Fruit fly (Drosophila melanogaster): ENCODE results near the gene P5CDh2.

P5CDh2 gene

dm6 chr3R:21877636-21878035 lies at the start of gene P5CDh2:
Gene P5CDh2, plus strand, starts transcription at chr3R:21877936.
- TF ChIP-seq gl (tag; optimal IDR thresholded peaks at IDR 0.05) (no peak), CG15710 (tag; optimal IDR thresholded peaks at IDR 0.05) (no peak), CG13204 (GFP tag; optimal IDR thresholded peaks at IDR 0.05) (no peak), D1 (tag; optimal IDR thresholded peaks at IDR 0.05) (no peak), EcR (GFP tag; optimal IDR thresholded peaks at IDR 0.05) (no peak), CG14655 (GFP tag; optimal IDR thresholded peaks at IDR 0.05) (no peak), CG34367 (tag; optimal IDR thresholded peaks at IDR 0.05) (no peak), CG9948 (tag; optimal IDR thresholded peaks at IDR 0.05) (no peak), CG17806 (tag; optimal IDR thresholded peaks at IDR 0.05) (no peak), Ets98B (GFP tag; IDR thresholded peaks at IDR 0.05) (no peak), Snoo (tag; optimal IDR thresholded peaks at IDR 0.05) (no peak)

- peak; percentile 3 for TF ChIP-seq Pif1A (GFP tag; optimal IDR thresholded peaks at IDR 0.05)
- no peak for TF ChIP-seq fd96Ca (GFP tag; IDR thresholded peaks at IDR 0.05)
- peak; percentile 17 for TF ChIP-seq CG8301 (tag; optimal IDR thresholded peaks at IDR 0.05)
- no peak for TF ChIP-seq Snoo (tag; optimal IDR thresholded peaks at IDR 0.05)
- TF ChIP-seq CG32121 (GFP tag; IDR thresholded peaks at IDR 0.05) = no peak
- peak; percentile 21 for TF ChIP-seq CG9948 (tag; optimal IDR thresholded peaks at IDR 0.05)
- peak; percentile 23 for TF ChIP-seq CG14655 (GFP tag; optimal IDR thresholded peaks at IDR 0.05)
Measured at dm6 chr3R:21828040-21828526, 49.7 kb upstream of the P5CDh2 start.

DNA sequence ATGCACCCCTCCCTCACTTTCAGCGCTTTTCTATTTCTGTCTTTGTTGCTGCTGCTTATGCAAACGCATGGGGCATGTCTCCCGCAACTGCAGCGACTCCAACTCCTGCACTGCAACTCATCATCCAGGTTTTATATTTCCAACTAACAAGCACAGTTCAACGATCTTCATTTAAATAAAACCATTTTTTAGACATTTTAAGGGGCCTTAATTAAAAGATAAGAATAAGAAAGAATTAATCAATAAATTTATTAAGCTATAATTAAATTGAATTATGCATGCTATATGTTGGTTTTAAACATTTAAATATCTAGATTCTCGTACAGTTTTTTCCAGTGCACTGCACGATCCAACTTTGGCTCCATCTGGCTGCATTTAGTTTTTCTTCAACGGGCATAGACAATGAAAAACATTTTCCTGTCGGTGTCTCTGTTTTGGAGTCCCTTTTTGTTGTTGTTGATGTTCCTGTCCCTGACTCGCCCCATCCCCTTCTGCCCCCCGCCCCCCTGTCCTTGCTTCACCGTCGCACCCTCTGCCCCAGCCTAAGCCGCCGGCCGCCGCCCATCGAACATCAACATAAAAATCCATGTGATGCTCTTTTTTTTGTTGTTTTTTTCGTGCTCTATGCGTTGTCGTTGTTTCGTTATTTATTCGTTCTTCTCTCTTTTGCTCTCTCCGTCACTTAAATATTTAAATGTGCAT lies 48.8 kb upstream of the P5CDh2 start:
- TF ChIP-seq CG17806 (tag; optimal IDR thresholded peaks at IDR 0.05) (peak; percentile 78), EcR (GFP tag; optimal IDR thresholded peaks at IDR 0.05) (no peak), CG8301 (tag; optimal IDR thresholded peaks at IDR 0.05) (peak; percentile 92), fd96Ca (GFP tag; IDR thresholded peaks at IDR 0.05) (peak; percentile 59; the same call in 2 of the 3 replicates), CG34367 (tag; optimal IDR thresholded peaks at IDR 0.05) (peak; percentile 74), CG13204 (GFP tag; optimal IDR thresholded peaks at IDR 0.05) (peak; percentile 25), D1 (tag; optimal IDR thresholded peaks at IDR 0.05) (peak; percentile 60), rn (GFP tag; IDR thresholded peaks at IDR 0.05) (peak; percentile 58; the same call in 1 of the 2 replicates), Snoo (tag; optimal IDR thresholded peaks at IDR 0.05) (no peak), Pif1A (GFP tag; optimal IDR thresholded peaks at IDR 0.05) (peak; percentile 68), CG32121 (GFP tag; IDR thresholded peaks at IDR 0.05) (peak; percentile 71), CG15710 (tag; optimal IDR thresholded peaks at IDR 0.05) (peak; percentile 75), CG14655 (GFP tag; optimal IDR thresholded peaks at IDR 0.05) (peak; percentile 94), CG10348 (GFP tag; IDR thresholded peaks at IDR 0.05) (no peak), Ets98B (GFP tag; IDR thresholded peaks at IDR 0.05) (peak; percentile 74), CG9948 (tag; optimal IDR thresholded peaks at IDR 0.05) (peak; percentile 92), CG8159 (tag; optimal IDR thresholded peaks at IDR 0.05) (peak; percentile 81), gl (tag; optimal IDR thresholded peaks at IDR 0.05) (peak; percentile 37), CG12605 (GFP tag; IDR thresholded peaks at IDR 0.05) (peak; percentile 66), CG4496 (GFP tag; IDR thresholded peaks at IDR 0.05) (peak; percentile 80), Pif1B (GFP tag; optimal IDR thresholded peaks at IDR 0.05) (peak; percentile 79)

DNA sequence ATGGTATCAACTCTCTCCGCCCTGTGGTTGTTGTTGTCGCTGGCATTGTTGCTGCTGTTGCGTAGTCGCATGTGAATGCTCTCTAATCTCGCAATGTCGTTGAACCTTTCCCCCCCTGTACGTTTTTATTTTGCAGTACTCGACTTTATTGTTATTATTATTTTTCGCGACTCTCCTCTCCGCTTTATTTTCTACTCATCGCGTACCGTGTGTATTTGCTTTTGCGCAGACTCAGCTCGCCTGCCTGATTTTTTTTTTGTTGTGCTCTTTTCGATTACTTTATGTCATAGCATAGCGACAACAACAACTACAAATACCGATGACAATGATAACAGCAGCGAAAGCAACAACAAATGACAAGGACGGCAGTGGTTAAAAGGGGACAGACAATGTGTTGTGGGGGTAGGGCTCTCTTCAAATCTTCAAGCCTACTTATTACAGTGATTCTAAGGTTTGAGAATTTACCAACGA lies 48.2 kb upstream of the P5CDh2 start:
- TF ChIP-seq Pif1A (GFP tag; optimal IDR thresholded peaks at IDR 0.05) (peak; percentile 49), EcR (GFP tag; optimal IDR thresholded peaks at IDR 0.05) (peak; percentile 98), Pif1B (GFP tag; optimal IDR thresholded peaks at IDR 0.05) (no peak), CG10348 (GFP tag; IDR thresholded peaks at IDR 0.05) (no peak), gl (tag; optimal IDR thresholded peaks at IDR 0.05) (peak; percentile 9), fd96Ca (GFP tag; IDR thresholded peaks at IDR 0.05) (peak; percentile 66; the same call in 1 of the 3 replicates), D1 (tag; optimal IDR thresholded peaks at IDR 0.05) (no peak), CG15710 (tag; optimal IDR thresholded peaks at IDR 0.05) (peak; percentile 44), CG34367 (tag; optimal IDR thresholded peaks at IDR 0.05) (peak; percentile 22), CG17806 (tag; optimal IDR thresholded peaks at IDR 0.05) (peak; percentile 77), CG14655 (GFP tag; optimal IDR thresholded peaks at IDR 0.05) (no peak), Ets98B (GFP tag; IDR thresholded peaks at IDR 0.05) (0 out of 2 replicates have a peak, but pooled peaks have one; percentile 4), CG13204 (GFP tag; optimal IDR thresholded peaks at IDR 0.05) (no peak), CG32121 (GFP tag; IDR thresholded peaks at IDR 0.05) (no peak), rn (GFP tag; IDR thresholded peaks at IDR 0.05) (no peak), CG12605 (GFP tag; IDR thresholded peaks at IDR 0.05) (no peak), CG8159 (tag; optimal IDR thresholded peaks at IDR 0.05) (peak; percentile 36), CG4496 (GFP tag; IDR thresholded peaks at IDR 0.05) (no peak; the same call in 2 of the 3 replicates), CG8301 (tag; optimal IDR thresholded peaks at IDR 0.05) (no peak), CG9948 (tag; optimal IDR thresholded peaks at IDR 0.05) (peak; percentile 35), Snoo (tag; optimal IDR thresholded peaks at IDR 0.05) (no peak)

- peak; percentile 39; the same call in 1 of the 3 replicates for TF ChIP-seq CG4496 (GFP tag; IDR thresholded peaks at IDR 0.05)
- peak; percentile 59 for TF ChIP-seq CG34367 (tag; optimal IDR thresholded peaks at IDR 0.05)
- TF ChIP-seq rn (GFP tag; IDR thresholded peaks at IDR 0.05) = no peak
- TF ChIP-seq CG8159 (tag; optimal IDR thresholded peaks at IDR 0.05) = peak; percentile 84
- peak; percentile 71 for TF ChIP-seq CG17806 (tag; optimal IDR thresholded peaks at IDR 0.05)
- no peak for TF ChIP-seq Pif1A (GFP tag; optimal IDR thresholded peaks at IDR 0.05)
- TF ChIP-seq CG8301 (tag; optimal IDR thresholded peaks at IDR 0.05) = peak; percentile 78
- peak; percentile 78 for TF ChIP-seq CG15710 (tag; optimal IDR thresholded peaks at IDR 0.05)
- TF ChIP-seq EcR (GFP tag; optimal IDR thresholded peaks at IDR 0.05) = no peak
- no peak for TF ChIP-seq fd96Ca (GFP tag; IDR thresholded peaks at IDR 0.05)
- TF ChIP-seq CG14655 (GFP tag; optimal IDR thresholded peaks at IDR 0.05) = peak; percentile 92
- peak; percentile 50 for TF ChIP-seq D1 (tag; optimal IDR thresholded peaks at IDR 0.05)
- peak; percentile 83 for TF ChIP-seq CG9948 (tag; optimal IDR thresholded peaks at IDR 0.05)
Measured at dm6 chr3R:21830303-21830707, 47.4 kb upstream of the P5CDh2 start.
